Fruit fly (Drosophila melanogaster) whole organism, prepupa: ENCODE results near the gene zye.

Source experiments
- CG10631 ChIP-seq: fragments of 200-800 bp; sonication (Bioruptor generic); optimal IDR thresholded peaks from 2 replicates; lab custom pipeline; 2016; ENCODE audit warnings: missing biosample characterization, missing genetic modification characterization
- CG10669 ChIP-seq: fragments of 200-800 bp; sonication (Bioruptor generic); optimal IDR thresholded peaks from 3 replicates; lab custom pipeline; 2018; ENCODE audit warnings: missing biosample characterization, mild to moderate bottlenecking, missing genetic modification characterization, moderate library complexity
- CG11294 ChIP-seq: fragments of 200-800 bp; sonication (Bioruptor generic); IDR thresholded peaks from 2 replicates; pipeline ENCODE4 v1.3.6; 2022; ENCODE audit warnings: missing biosample characterization, missing genetic modification characterization
- CG11762 ChIP-seq: fragments of 200-800 bp; sonication (Bioruptor generic); optimal IDR thresholded peaks from 3 replicates; lab custom pipeline; 2016; ENCODE audit warnings: missing biosample characterization, missing genetic modification characterization; ENCODE audit not compliant: insufficient read depth
- CG11902 ChIP-seq: fragments of 200-800 bp; sonication (Bioruptor generic); optimal IDR thresholded peaks from 3 replicates; lab custom pipeline; 2016; ENCODE audit warnings: missing biosample characterization, missing genetic modification characterization
- CG15336 ChIP-seq: fragments of 200-800 bp; sonication (Bioruptor generic); IDR thresholded peaks from 2 replicates; pipeline ENCODE4 v1.3.6; 2022; ENCODE audit warnings: missing biosample characterization, missing genetic modification characterization
- CG16779 ChIP-seq: fragments of 200-800 bp; sonication (Bioruptor generic); optimal IDR thresholded peaks from 3 replicates; lab custom pipeline; 2017; ENCODE audit warnings: missing biosample characterization, mild to moderate bottlenecking, missing genetic modification characterization
- CG3032 ChIP-seq: fragments of 200-800 bp; optimal IDR thresholded peaks from 2 replicates; lab custom pipeline; 2019; ENCODE audit warnings: missing biosample characterization, mild to moderate bottlenecking, missing genetic modification characterization, moderate library complexity
- CG31627 ChIP-seq: fragments of 200-800 bp; sonication (Bioruptor generic); optimal IDR thresholded peaks from 3 replicates; lab custom pipeline; 2016; ENCODE audit warnings: missing biosample characterization, missing genetic modification characterization
- CG32006 ChIP-seq: fragments of 200-800 bp; sonication (Bioruptor generic); optimal IDR thresholded peaks from 3 replicates; lab custom pipeline; 2017; ENCODE audit warnings: missing biosample characterization, mild to moderate bottlenecking, missing genetic modification characterization
- CG34406 ChIP-seq: fragments of 200-800 bp; sonication (Bioruptor generic); optimal IDR thresholded peaks from 3 replicates; lab custom pipeline; 2016; ENCODE audit warnings: missing biosample characterization, missing genetic modification characterization
- CG3919 ChIP-seq: fragments of 200-800 bp; sonication (Bioruptor generic); optimal IDR thresholded peaks from 3 replicates; lab custom pipeline; 2016; ENCODE audit warnings: missing biosample characterization, missing genetic modification characterization
- CG4318 ChIP-seq: fragments of 200-800 bp; sonication (Bioruptor generic); optimal IDR thresholded peaks from 3 replicates; lab custom pipeline; 2017; ENCODE audit warnings: missing biosample characterization, mild to moderate bottlenecking, missing genetic modification characterization
- CG6792 ChIP-seq: fragments of 200-800 bp; sonication (Bioruptor generic); optimal IDR thresholded peaks from 3 replicates; lab custom pipeline; 2016; ENCODE audit warnings: missing biosample characterization, missing genetic modification characterization
- CG6808 ChIP-seq: fragments of 200-800 bp; sonication (Bioruptor generic); optimal IDR thresholded peaks from 3 replicates; lab custom pipeline; 2017; ENCODE audit warnings: missing biosample characterization, missing genetic modification characterization, mild to moderate bottlenecking, moderate library complexity, missing genetic modification reagents
- CG6854 ChIP-seq: fragments of 200-800 bp; sonication (Bioruptor generic); optimal IDR thresholded peaks from 2 replicates; lab custom pipeline; 2017; ENCODE audit warnings: missing biosample characterization, mild to moderate bottlenecking, missing genetic modification characterization
- CG7368 ChIP-seq: fragments of 200-800 bp; sonication (Bioruptor generic); optimal IDR thresholded peaks from 3 replicates; lab custom pipeline; 2016; ENCODE audit warnings: missing biosample characterization, missing genetic modification characterization
- CG8119 ChIP-seq: fragments of 200-800 bp; sonication (Bioruptor generic); IDR thresholded peaks from 3 replicates; pipeline ENCODE4 v1.3.6; 2022; ENCODE audit warnings: missing biosample characterization, missing genetic modification characterization
- CG8319 ChIP-seq: fragments of 200-800 bp; sonication (Bioruptor generic); optimal IDR thresholded peaks from 3 replicates; lab custom pipeline; 2016; ENCODE audit warnings: missing biosample characterization, missing genetic modification characterization
- CG8632 ChIP-seq: fragments of 200-800 bp; sonication (Bioruptor generic); optimal IDR thresholded peaks from 3 replicates; lab custom pipeline; 2016; ENCODE audit warnings: missing biosample characterization, missing genetic modification characterization
- Eip93F ChIP-seq: fragments of 200-800 bp; sonication (Bioruptor generic); optimal IDR thresholded peaks from 2 replicates; lab custom pipeline; 2016; ENCODE audit warnings: missing biosample characterization, mild to moderate bottlenecking, missing genetic modification characterization
- Ets21C ChIP-seq: fragments of 200-800 bp; sonication (Bioruptor generic); optimal IDR thresholded peaks from 3 replicates; lab custom pipeline; 2016; ENCODE audit warnings: missing biosample characterization, missing genetic modification characterization
- Ets96B ChIP-seq: fragments of 200-800 bp; optimal IDR thresholded peaks from 2 replicates; lab custom pipeline; 2019; ENCODE audit warnings: missing biosample characterization, mild to moderate bottlenecking, missing genetic modification characterization, moderate library complexity
- Gug ChIP-seq: fragments of 200-800 bp; sonication (Bioruptor generic); IDR thresholded peaks from 2 replicates; pipeline ENCODE4 v1.3.6; 2022; ENCODE audit warnings: missing biosample characterization, missing genetic modification characterization
- Hr38 ChIP-seq: sonication (Bioruptor generic); optimal IDR thresholded peaks from 2 replicates; lab custom pipeline; 2016; ENCODE audit warnings: missing biosample characterization, missing genetic modification characterization
- Hr4 ChIP-seq: fragments of 200-800 bp; sonication (Bioruptor generic); optimal IDR thresholded peaks from 3 replicates; lab custom pipeline; 2016; ENCODE audit warnings: missing biosample characterization, missing genetic modification characterization
- Lpt ChIP-seq: fragments of 200-800 bp; sonication (Bioruptor generic); optimal IDR thresholded peaks from 3 replicates; lab custom pipeline; 2016; ENCODE audit warnings: missing biosample characterization, missing genetic modification characterization
- Met ChIP-seq: fragments of 200-800 bp; sonication (Bioruptor generic); optimal IDR thresholded peaks from 3 replicates; lab custom pipeline; 2016; ENCODE audit warnings: missing biosample characterization, missing genetic modification characterization
- OdsH ChIP-seq: fragments of 200-800 bp; sonication (Bioruptor generic); optimal IDR thresholded peaks from 3 replicates; lab custom pipeline; 2016; ENCODE audit warnings: missing biosample characterization, missing genetic modification characterization
- Smox ChIP-seq: fragments of 200-800 bp; sonication (Bioruptor generic); optimal IDR thresholded peaks from 3 replicates; lab custom pipeline; 2016; ENCODE audit warnings: missing biosample characterization, missing genetic modification characterization
- Sox14 ChIP-seq: fragments of 200-800 bp; sonication (Bioruptor generic); optimal IDR thresholded peaks from 3 replicates; lab custom pipeline; 2016; ENCODE audit warnings: missing biosample characterization, missing genetic modification characterization
- achi ChIP-seq: fragments of 200-800 bp; sonication (Bioruptor generic); optimal IDR thresholded peaks from 3 replicates; lab custom pipeline; 2016; ENCODE audit warnings: missing biosample characterization, missing genetic modification characterization
- acj6 ChIP-seq: fragments of 200-800 bp; sonication (Bioruptor generic); optimal IDR thresholded peaks from 3 replicates; lab custom pipeline; 2016; ENCODE audit warnings: missing biosample characterization, missing genetic modification characterization
- dac ChIP-seq: fragments of 200-800 bp; sonication (Bioruptor generic); optimal IDR thresholded peaks from 2 replicates; lab custom pipeline; 2017; ENCODE audit warnings: missing biosample characterization, mild to moderate bottlenecking, missing genetic modification characterization
- dsx ChIP-seq: fragments of 200-800 bp; optimal IDR thresholded peaks from 3 replicates; lab custom pipeline; 2019; ENCODE audit warnings: missing biosample characterization, mild to moderate bottlenecking, missing genetic modification characterization, moderate library complexity; ENCODE audit not compliant: poor library complexity, severe bottlenecking
- eg ChIP-seq: fragments of 200-800 bp; sonication (Bioruptor generic); IDR thresholded peaks from 3 replicates; pipeline ENCODE4 v1.3.6; 2022; ENCODE audit warnings: missing biosample characterization, missing genetic modification characterization
- fd85E ChIP-seq: fragments of 200-800 bp; sonication (Bioruptor generic); optimal IDR thresholded peaks from 3 replicates; lab custom pipeline; 2016; ENCODE audit warnings: missing biosample characterization, missing genetic modification characterization
- lz ChIP-seq: fragments of 200-800 bp; sonication (Bioruptor generic); optimal IDR thresholded peaks from 3 replicates; lab custom pipeline; 2016; ENCODE audit warnings: missing biosample characterization, missing genetic modification characterization
- net ChIP-seq: fragments of 200-800 bp; sonication (Bioruptor generic); optimal IDR thresholded peaks from 3 replicates; lab custom pipeline; 2016; ENCODE audit warnings: missing biosample characterization, missing genetic modification characterization
- salr ChIP-seq, 2 experiments: fragments of 200-800 bp; sonication (Bioruptor generic); optimal IDR thresholded peaks; 3 replicates each; lab custom pipeline; 2016 to 2018; ENCODE audit warnings: missing biosample characterization in 2 of 2, missing genetic modification characterization in 2 of 2, mild to moderate bottlenecking in 1 of 2
- ss ChIP-seq, 2 experiments: fragments of 200-800 bp; sonication (Bioruptor generic); optimal IDR thresholded peaks; 2 replicates in 1 of 2; 3 replicates in 1 of 2; lab custom pipeline; 2017 to 2018; ENCODE audit warnings: mild to moderate bottlenecking in 2 of 2, missing biosample characterization in 2 of 2, missing genetic modification characterization in 2 of 2, moderate library complexity in 1 of 2
- svp ChIP-seq: fragments of 200-800 bp; sonication (Bioruptor generic); peaks from one replicate; lab custom pipeline; 2016; ENCODE audit warnings: missing biosample characterization, missing genetic modification characterization
- topi ChIP-seq: fragments of 200-800 bp; sonication (Bioruptor generic); optimal IDR thresholded peaks from 3 replicates; lab custom pipeline; 2016; ENCODE audit warnings: missing biosample characterization, missing genetic modification characterization
- vri ChIP-seq: fragments of 200-800 bp; sonication (Bioruptor generic); optimal IDR thresholded peaks from 3 replicates; lab custom pipeline; 2016; ENCODE audit warnings: missing biosample characterization, mild to moderate bottlenecking, missing genetic modification characterization

Gene zye

DNA sequence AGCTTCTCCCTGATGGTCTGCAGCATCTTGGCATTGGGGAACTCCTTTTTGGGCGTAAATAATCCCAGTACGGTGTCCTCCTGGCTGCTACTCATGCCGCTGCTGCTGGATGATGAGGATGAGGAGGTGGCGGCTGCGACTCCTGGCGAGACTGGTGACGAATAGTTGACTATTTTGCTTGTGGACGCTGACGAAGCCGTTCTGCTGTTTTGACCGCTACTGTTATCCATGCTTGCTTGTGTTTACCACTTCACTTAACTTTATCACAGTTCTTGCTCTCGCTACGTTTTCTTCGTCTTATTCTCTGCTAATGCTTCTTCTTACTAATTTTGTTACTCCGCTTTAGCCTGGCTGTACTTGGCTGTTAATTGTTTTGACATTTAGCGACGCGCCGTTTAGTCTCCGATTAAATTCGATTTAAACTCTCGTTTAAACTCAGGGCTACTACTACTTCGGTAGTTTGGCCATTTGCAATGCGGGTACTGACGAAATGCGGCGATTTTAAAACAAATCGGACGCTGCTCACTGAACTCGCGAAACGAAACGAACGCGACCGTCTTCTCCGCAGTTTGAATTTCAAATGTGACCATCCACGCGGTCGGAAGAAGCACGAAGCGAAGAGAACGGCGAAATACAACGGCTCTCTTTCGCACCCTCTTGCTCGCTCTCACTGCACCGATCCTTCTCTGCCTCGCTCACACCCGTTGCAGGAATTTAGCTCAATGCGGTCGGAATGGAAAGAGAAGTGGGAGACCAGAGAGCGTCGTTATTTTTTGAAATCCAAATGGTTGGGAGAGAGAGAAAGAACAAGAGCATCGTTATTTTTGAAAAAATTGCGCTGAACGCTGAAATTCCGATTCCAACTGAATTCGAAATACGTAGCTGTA is 12.1 kb upstream of the zye start, which contains the start of gene trbl (continued):
- TF ChIP-seq CG8119 (GFP tag; lab: Robert Waterston, UW) (peak; percentile 40; the same call in 2 of the 3 replicates), CG4318 (GFP tag; lab: Kevin White, UChicago) (no peak), acj6 (GFP tag; lab: Kevin White, UChicago) (no peak), CG6808 (GFP tag; lab: Kevin White, UChicago) (peak; percentile 18), Sox14 (GFP tag; lab: Kevin White, UChicago) (peak; percentile 29), Gug (GFP tag; lab: Robert Waterston, UW) (no peak), CG3032 (tag; lab: Kevin White, UChicago) (no peak), CG6792 (GFP tag; lab: Kevin White, UChicago) (no peak), Hr38 (GFP tag; lab: Kevin White, UChicago) (no peak), CG8319 (GFP tag; lab: Kevin White, UChicago) (no peak), OdsH (GFP tag; lab: Kevin White, UChicago) (no peak), net (GFP tag; lab: Kevin White, UChicago) (peak; percentile 58), CG31627 (GFP tag; lab: Kevin White, UChicago) (no peak), CG6854 (GFP tag; lab: Kevin White, UChicago) (peak; percentile 66), CG11294 (GFP tag; lab: Robert Waterston, UW) (no peak), Ets96B (tag; lab: Kevin White, UChicago) (no peak), Hr4 (GFP tag; lab: Kevin White, UChicago) (no peak), lz (no peak), vri (GFP tag; lab: Kevin White, UChicago) (no peak), Lpt (GFP tag; lab: Kevin White, UChicago) (no peak), CG11902 (no peak), svp (GFP tag; lab: Kevin White, UChicago) (peak; percentile 73), Ets21C (GFP tag; lab: Kevin White, UChicago) (no peak), CG8632 (GFP tag; lab: Kevin White, UChicago) (no peak), Smox (GFP tag; lab: Kevin White, UChicago) (no peak), CG7368 (no peak), achi (GFP tag; lab: Kevin White, UChicago) (peak; percentile 15), CG16779 (tag; lab: Kevin White, UChicago) (peak; percentile 33), CG10631 (GFP tag; lab: Kevin White, UChicago) (no peak)

DNA sequence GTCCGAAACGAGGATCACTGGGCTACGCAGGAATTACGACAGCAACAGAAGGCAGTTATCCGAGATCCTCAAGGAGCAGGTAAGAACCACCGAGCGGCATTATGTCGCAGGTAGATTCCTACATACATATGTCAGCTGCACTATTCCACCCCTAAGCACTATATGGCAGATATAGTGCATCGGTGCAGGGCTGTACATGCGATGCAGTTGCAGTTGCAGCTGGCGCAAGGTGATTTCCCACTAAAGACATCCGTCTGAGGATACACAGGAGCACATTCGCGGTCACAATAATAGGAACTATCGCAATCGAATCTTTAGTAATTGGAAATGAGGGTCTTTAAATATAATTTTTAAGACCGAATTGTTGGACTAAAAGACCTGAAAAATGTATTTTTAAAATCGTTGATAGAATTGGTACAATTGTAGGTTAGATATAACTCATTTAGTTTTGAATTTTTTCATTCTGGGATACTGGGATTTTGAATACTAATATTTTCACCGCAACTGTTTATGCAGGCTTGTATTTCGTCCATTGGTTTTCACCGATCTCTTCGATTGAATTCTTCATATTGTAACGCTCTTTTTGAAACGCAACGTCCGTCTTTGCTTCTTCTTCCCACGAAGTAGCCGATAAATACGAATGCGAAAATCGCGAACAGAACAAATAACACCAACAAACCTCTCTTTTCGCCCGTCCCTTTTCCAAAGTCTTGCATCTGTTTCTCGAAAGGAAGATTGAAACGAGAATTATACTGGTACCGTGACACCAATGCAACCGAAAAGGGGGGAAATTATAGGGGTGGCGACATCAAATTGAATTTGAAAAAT is 10.5 kb upstream of the zye start:
- TF ChIP-seq Met = peak; percentile 62
- TF ChIP-seq fd85E (GFP tag; lab: Kevin White, UChicago) = no peak
- no peak for TF ChIP-seq eg (GFP tag; lab: Robert Waterston, UW)
- peak; percentile 80 for TF ChIP-seq svp (GFP tag; lab: Kevin White, UChicago)
- no peak for TF ChIP-seq CG6854 (GFP tag; lab: Kevin White, UChicago)
- peak; percentile 60 for TF ChIP-seq CG34406 (GFP tag; lab: Kevin White, UChicago)
- TF ChIP-seq OdsH (GFP tag; lab: Kevin White, UChicago) = peak; percentile 66
- peak; percentile 62 for TF ChIP-seq CG11902
- TF ChIP-seq Hr38 (GFP tag; lab: Kevin White, UChicago) = no peak
- peak; percentile 77 for TF ChIP-seq CG10669 (GFP tag; lab: Kevin White, UChicago)
- peak; percentile 46 for TF ChIP-seq CG11762
- TF ChIP-seq dac (GFP tag; lab: Kevin White, UChicago) = no peak
- peak; percentile 25; the same call in 1 of the 2 replicates for TF ChIP-seq CG15336 (GFP tag; lab: Robert Waterston, UW)
- peak; percentile 56 for TF ChIP-seq CG3919 (GFP tag; lab: Kevin White, UChicago)
- TF ChIP-seq CG10631 (GFP tag; lab: Kevin White, UChicago) = peak; percentile 39
- peak; percentile 86 for TF ChIP-seq dsx (GFP tag; lab: Kevin White, UChicago)
- TF ChIP-seq salr (GFP tag; optimal IDR thresholded peaks at IDR 0.05; lab: Kevin White, UChicago) = peak in 1 of 2 experiments; percentile 57
- TF ChIP-seq Hr4 (GFP tag; lab: Kevin White, UChicago) = no peak
- peak; percentile 55 to 86 for TF ChIP-seq ss (GFP tag; optimal IDR thresholded peaks at IDR 0.05; lab: Kevin White, UChicago)
- peak; percentile 28 for TF ChIP-seq CG16779 (tag; lab: Kevin White, UChicago)
- TF ChIP-seq net (GFP tag; lab: Kevin White, UChicago) = peak; percentile 17
- TF ChIP-seq CG4318 (GFP tag; lab: Kevin White, UChicago) = no peak
- TF ChIP-seq Lpt (GFP tag; lab: Kevin White, UChicago) = no peak
- peak; percentile 85 for TF ChIP-seq CG3032 (tag; lab: Kevin White, UChicago)
- TF ChIP-seq Ets96B (tag; lab: Kevin White, UChicago) = peak; percentile 83
- TF ChIP-seq Smox (GFP tag; lab: Kevin White, UChicago) = peak; percentile 72
- TF ChIP-seq topi = peak; percentile 60
- TF ChIP-seq Gug (GFP tag; lab: Robert Waterston, UW) = no peak
- peak; percentile 23 for TF ChIP-seq Eip93F (GFP tag; lab: Kevin White, UChicago)
- TF ChIP-seq CG32006 = no peak
